Fruit fly (Drosophila melanogaster) whole organism, adult: ENCODE results near the gene CG34138.

Experiments used
- CG11617 ChIP-seq: fragments of 200-800 bp; sonication (Bioruptor generic); optimal IDR thresholded peaks from 2 replicates; lab custom pipeline; 2017; ENCODE audit warnings: mild to moderate bottlenecking, missing biosample characterization, missing genetic modification reagents, missing genetic modification characterization
- CG12768 ChIP-seq: fragments of 200-800 bp; sonication (Bioruptor generic); optimal IDR thresholded peaks from 2 replicates; lab custom pipeline; 2017; ENCODE audit warnings: missing biosample characterization, missing genetic modification characterization, mild to moderate bottlenecking, moderate library complexity, missing genetic modification reagents
- CG14711 ChIP-seq: fragments of 200-800 bp; sonication (Bioruptor generic); optimal IDR thresholded peaks from 2 replicates; lab custom pipeline; 2018; ENCODE audit warnings: missing biosample characterization, mild to moderate bottlenecking, missing genetic modification characterization, moderate library complexity
- CG1620 ChIP-seq: fragments of 200-800 bp; sonication (Bioruptor generic); optimal IDR thresholded peaks from 2 replicates; lab custom pipeline; 2016; ENCODE audit warnings: missing biosample characterization, missing genetic modification characterization
- CG33017 ChIP-seq: fragments of 200-800 bp; sonication (Bioruptor generic); optimal IDR thresholded peaks from 2 replicates; lab custom pipeline; 2018; ENCODE audit warnings: missing biosample characterization, mild to moderate bottlenecking, missing genetic modification characterization, moderate library complexity
- CG5204 ChIP-seq: fragments of 200-800 bp; sonication (Bioruptor generic); optimal IDR thresholded peaks from 2 replicates; lab custom pipeline; 2016; ENCODE audit warnings: missing biosample characterization, missing genetic modification characterization
- CG7045 ChIP-seq: fragments of 200-800 bp; sonication (Bioruptor generic); optimal IDR thresholded peaks from 2 replicates; lab custom pipeline; 2017; ENCODE audit warnings: missing biosample characterization, mild to moderate bottlenecking, missing genetic modification characterization
- CG7101 ChIP-seq: fragments of 200-800 bp; sonication (Bioruptor generic); optimal IDR thresholded peaks from 2 replicates; lab custom pipeline; 2018; ENCODE audit warnings: missing biosample characterization, mild to moderate bottlenecking, missing genetic modification characterization, moderate library complexity
- Clk ChIP-seq: fragments of 200-800 bp; sonication (Bioruptor generic); optimal IDR thresholded peaks from 2 replicates; lab custom pipeline; 2017; ENCODE audit warnings: missing biosample characterization, missing genetic modification characterization
- Crg-1 ChIP-seq: fragments of 200-800 bp; sonication (Bioruptor generic); optimal IDR thresholded peaks from 2 replicates; lab custom pipeline; 2016; ENCODE audit warnings: missing biosample characterization, missing genetic modification characterization
- Hr96 ChIP-seq: fragments of 200-800 bp; sonication (Bioruptor generic); optimal IDR thresholded peaks from 2 replicates; lab custom pipeline; 2016; ENCODE audit warnings: missing biosample characterization, missing genetic modification characterization
- Mnt ChIP-seq: fragments of 200-800 bp; sonication (Bioruptor generic); optimal IDR thresholded peaks from 2 replicates; lab custom pipeline; 2016; ENCODE audit warnings: missing biosample characterization, mild to moderate bottlenecking, missing genetic modification characterization
- bab1 ChIP-seq: fragments of 200-800 bp; sonication (Bioruptor generic); optimal IDR thresholded peaks from 3 replicates; lab custom pipeline; 2019; ENCODE audit warnings: missing biosample characterization, mild to moderate bottlenecking, missing genetic modification characterization, moderate library complexity
- cic ChIP-seq: fragments of 200-800 bp; sonication (Bioruptor generic); optimal IDR thresholded peaks from 2 replicates; lab custom pipeline; 2017; ENCODE audit warnings: missing biosample characterization, mild to moderate bottlenecking, missing genetic modification characterization, moderate library complexity
- cnc ChIP-seq, 2 experiments: fragments of >200 bp; optimal IDR thresholded peaks; 2 replicates each; lab custom pipeline; 2017
- kay ChIP-seq: fragments of 200-800 bp; sonication (Bioruptor generic); peaks from one replicate; lab custom pipeline; 2016; ENCODE audit warnings: missing biosample characterization, missing genetic modification characterization, borderline replicate concordance
- ovo ChIP-seq: fragments of 200-800 bp; sonication (Bioruptor generic); optimal IDR thresholded peaks from 2 replicates; lab custom pipeline; 2016; ENCODE audit warnings: missing biosample characterization, missing genetic modification characterization
- pad ChIP-seq: fragments of 200-800 bp; sonication (Bioruptor generic); optimal IDR thresholded peaks from 3 replicates; lab custom pipeline; 2017; ENCODE audit warnings: missing biosample characterization, missing genetic modification characterization, mild to moderate bottlenecking, moderate library complexity, missing genetic modification reagents
- tj ChIP-seq: fragments of 200-800 bp; sonication (Bioruptor generic); optimal IDR thresholded peaks from 3 replicates; lab custom pipeline; 2017; ENCODE audit warnings: missing biosample characterization, mild to moderate bottlenecking, missing genetic modification characterization, moderate library complexity
- toe ChIP-seq: fragments of 200-800 bp; sonication (Bioruptor generic); optimal IDR thresholded peaks from 2 replicates; lab custom pipeline; 2016; ENCODE audit warnings: missing biosample characterization, missing genetic modification characterization

The CG34138 gene

DNA sequence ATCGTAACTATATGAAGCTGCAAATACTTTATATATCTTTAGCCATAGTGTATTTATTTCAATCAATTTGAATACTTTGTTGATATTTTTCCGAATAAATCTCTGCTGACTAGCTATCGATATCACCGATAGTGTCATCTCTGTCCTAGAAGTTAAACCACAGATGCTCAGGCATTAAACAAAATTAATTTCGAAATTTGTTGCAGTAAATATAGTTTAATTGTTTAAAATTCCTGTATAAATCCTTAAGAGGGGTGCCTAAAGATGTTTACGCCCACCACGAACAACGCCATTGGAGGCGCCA is 10.1 kb downstream of the CG34138 start, which contains the start of gene Nup58:
Gene Nup58, plus strand, starts transcription at position 126 of the 304 bp plus-strand sequence.
- TF ChIP-seq Mnt (GFP tag; lab: Kevin White, UChicago) (peak; percentile 22), Clk (no peak), CG33017 (tag; lab: Kevin White, UChicago) (no peak), CG1620 (GFP tag; lab: Kevin White, UChicago) (no peak), CG12768 (GFP tag; lab: Kevin White, UChicago) (no peak), CG5204 (GFP tag; lab: Kevin White, UChicago) (peak; percentile 13), cic (GFP tag; lab: Kevin White, UChicago) (no peak), CG14711 (tag; lab: Kevin White, UChicago) (no peak), CG11617 (GFP tag; lab: Kevin White, UChicago) (no peak), toe (GFP tag; lab: Kevin White, UChicago) (peak; percentile 58)

- TF ChIP-seq pad (GFP tag; lab: Kevin White, UChicago) (no peak), CG7101 (tag; lab: Kevin White, UChicago) (no peak), CG11617 (GFP tag; lab: Kevin White, UChicago) (peak; percentile 36), CG5204 (GFP tag; lab: Kevin White, UChicago) (no peak), toe (GFP tag; lab: Kevin White, UChicago) (peak; percentile 51), CG1620 (GFP tag; lab: Kevin White, UChicago) (no peak), bab1 (GFP tag; lab: Kevin White, UChicago) (peak; percentile 66), Hr96 (GFP tag; lab: Kevin White, UChicago) (peak; percentile 48), cnc (optimal IDR thresholded peaks at IDR 0.05; lab: Kevin White, UChicago) (no peak), CG14711 (tag; lab: Kevin White, UChicago) (no peak), ovo (peak; percentile 93), tj (peak; percentile 56), Mnt (GFP tag; lab: Kevin White, UChicago) (peak; percentile 2)
Observed at dm6 chr3R:19648289-19648916, 13.7 kb downstream of the CG34138 start, which contains the start of the genes CG6195 and CG31220. CG6195 (minus strand) TSS chr3R:19648410. CG31220 (plus strand) TSS chr3R:19648487.

dm6 chr3R:19650718-19651117 is 16.0 kb downstream of the CG34138 start, which contains the start of gene CG31219:
CG31219 (plus strand) TSS chr3R:19651018.
- TF ChIP-seq ovo (no peak), CG11617 (GFP tag; lab: Kevin White, UChicago) (no peak), CG33017 (tag; lab: Kevin White, UChicago) (no peak), toe (GFP tag; lab: Kevin White, UChicago) (no peak), Hr96 (GFP tag; lab: Kevin White, UChicago) (no peak), pad (GFP tag; lab: Kevin White, UChicago) (no peak), Crg-1 (GFP tag; lab: Kevin White, UChicago) (no peak), CG1620 (GFP tag; lab: Kevin White, UChicago) (no peak)

DNA sequence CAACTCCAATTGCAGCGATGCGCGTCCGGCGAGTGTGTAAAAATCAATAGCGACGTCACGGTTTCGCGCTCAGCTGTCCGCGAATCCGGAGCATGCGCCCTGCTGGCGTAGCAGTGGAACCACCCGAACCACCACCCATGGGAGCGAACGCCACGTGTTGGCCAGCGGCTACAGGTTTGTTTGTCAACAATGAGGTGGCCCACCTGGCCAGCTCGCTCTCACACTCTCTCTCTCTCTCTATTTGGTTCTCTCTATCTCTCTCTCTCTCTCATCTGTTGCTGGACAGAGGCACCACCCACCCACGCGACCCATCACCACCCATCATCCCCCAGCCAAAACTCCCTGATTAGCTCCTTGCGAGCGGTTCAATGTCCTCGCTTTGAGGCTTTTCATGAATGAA is 21.7 kb downstream of the CG34138 start:
- no peak for TF ChIP-seq tj
- peak; percentile 67 for TF ChIP-seq Mnt (GFP tag; lab: Kevin White, UChicago)
- TF ChIP-seq CG5204 (GFP tag; lab: Kevin White, UChicago) = no peak

dm6 chr3R:19657235-19657634 is 22.5 kb downstream of the CG34138 start:
- TF ChIP-seq CG7101 (tag; lab: Kevin White, UChicago) (no peak), CG33017 (tag; lab: Kevin White, UChicago) (no peak), bab1 (GFP tag; lab: Kevin White, UChicago) (no peak), cnc (optimal IDR thresholded peaks at IDR 0.05; lab: Kevin White, UChicago) (no peak), CG11617 (GFP tag; lab: Kevin White, UChicago) (no peak), CG1620 (GFP tag; lab: Kevin White, UChicago) (no peak), ovo (no peak), tj (no peak), CG5204 (GFP tag; lab: Kevin White, UChicago) (no peak), Crg-1 (GFP tag; lab: Kevin White, UChicago) (no peak), CG7045 (GFP tag; lab: Kevin White, UChicago) (no peak), Clk (no peak), pad (GFP tag; lab: Kevin White, UChicago) (no peak)

dm6 chr3R:19657766-19658165 is 23.0 kb downstream of the CG34138 start, which contains the start of gene CG6184:
CG6184 (minus strand) TSS chr3R:19657866.
- no peak for TF ChIP-seq toe (GFP tag; lab: Kevin White, UChicago)
- no peak for TF ChIP-seq CG12768 (GFP tag; lab: Kevin White, UChicago)
- TF ChIP-seq CG5204 (GFP tag; lab: Kevin White, UChicago) = no peak
- no peak for TF ChIP-seq CG11617 (GFP tag; lab: Kevin White, UChicago)

dm6 chr3R:19659448-19659847 is 24.7 kb downstream of the CG34138 start, which contains the start of gene ort:
ort (plus strand) TSS chr3R:19659748.
- TF ChIP-seq bab1 (GFP tag; lab: Kevin White, UChicago) = no peak
- no peak for TF ChIP-seq Mnt (GFP tag; lab: Kevin White, UChicago)
- TF ChIP-seq kay (GFP tag; lab: Kevin White, UChicago) = no peak
- no peak for TF ChIP-seq pad (GFP tag; lab: Kevin White, UChicago)
- TF ChIP-seq tj = no peak
- no peak for TF ChIP-seq ovo
- TF ChIP-seq Clk = no peak
- TF ChIP-seq Crg-1 (GFP tag; lab: Kevin White, UChicago) = no peak
- TF ChIP-seq toe (GFP tag; lab: Kevin White, UChicago) = no peak
- TF ChIP-seq CG14711 (tag; lab: Kevin White, UChicago) = no peak
- TF ChIP-seq cnc (optimal IDR thresholded peaks at IDR 0.05; lab: Kevin White, UChicago) = no peak
- TF ChIP-seq CG7045 (GFP tag; lab: Kevin White, UChicago) = no peak
- TF ChIP-seq CG12768 (GFP tag; lab: Kevin White, UChicago) = no peak
- TF ChIP-seq CG5204 (GFP tag; lab: Kevin White, UChicago) = no peak
- no peak for TF ChIP-seq CG7101 (tag; lab: Kevin White, UChicago)
